Worm (Caenorhabditis elegans) whole organism, L4 larva: ENCODE results near the gene fbxb-41.
"Not testable (repeated sequence)": the region's sequence is repeated elsewhere in the genome, so short reads cannot be mapped to it uniquely, and the experiment has no call there.

Experiments
- F49E8.2 ChIP-seq: sonication (generic microtip); optimal IDR thresholded peaks from 2 replicates; lab custom pipeline; 2016; ENCODE audit warnings: missing compliant biosample characterization, mild to moderate bottlenecking, missing genetic modification characterization, borderline replicate concordance
- Y48G9A.11 ChIP-seq: fragments of 200-800 bp; sonication (Bioruptor generic); IDR thresholded peaks from 2 replicates; pipeline ENCODE4 v1.3.6; 2022; ENCODE audit warnings: missing genetic modification reagents, missing genetic modification characterization, missing compliant biosample characterization
- ceh-28 ChIP-seq: fragments of 150-350 bp; optimal IDR thresholded peaks from 2 replicates; lab custom pipeline; 2014; ENCODE audit warnings: missing biosample characterization, missing genetic modification reagents, missing genetic modification characterization
- cey-2 ChIP-seq: sonication (generic microtip); optimal IDR thresholded peaks from 3 replicates; lab custom pipeline; 2017; ENCODE audit warnings: missing genetic modification characterization, mild to moderate bottlenecking, missing compliant biosample characterization, antibody characterized with exemption, borderline replicate concordance; ENCODE audit not compliant: insufficient read depth
- dmd-6 ChIP-seq: fragments of 200-800 bp; sonication (Bioruptor generic); IDR thresholded peaks from 2 replicates; pipeline ENCODE4 v1.3.6; 2022; ENCODE audit warnings: missing genetic modification reagents, missing genetic modification characterization, missing compliant biosample characterization
- duxl-1 ChIP-seq: sonication (generic microtip); optimal IDR thresholded peaks from 2 replicates; lab custom pipeline; 2016; ENCODE audit warnings: mild to moderate bottlenecking, missing genetic modification characterization, moderate library complexity, missing compliant biosample characterization; ENCODE audit not compliant: poor library complexity
- fkh-10 ChIP-seq: fragments of 150-350 bp; optimal IDR thresholded peaks from 2 replicates; lab custom pipeline; 2014; ENCODE audit warnings: missing biosample characterization, missing genetic modification reagents, missing genetic modification characterization
- gei-8 ChIP-seq: fragments of 200-800 bp; sonication (Bioruptor generic); optimal IDR thresholded peaks from 2 replicates; lab custom pipeline; 2018; ENCODE audit warnings: mild to moderate bottlenecking, missing genetic modification characterization, missing compliant biosample characterization
- hlh-11 ChIP-seq: fragments of 200-800 bp; sonication (Bioruptor generic); optimal IDR thresholded peaks from 2 replicates; lab custom pipeline; 2018; ENCODE audit warnings: mild to moderate bottlenecking, missing genetic modification characterization, missing compliant biosample characterization
- hlh-30 ChIP-seq: sonication (generic microtip); optimal IDR thresholded peaks from 2 replicates; lab custom pipeline; 2017; ENCODE audit warnings: antibody characterized with exemption, mild to moderate bottlenecking, missing genetic modification characterization, missing compliant biosample characterization; ENCODE audit not compliant: insufficient read depth
- lim-7 ChIP-seq: fragments of 200-800 bp; sonication (Bioruptor generic); IDR thresholded peaks from 2 replicates; pipeline ENCODE4 v1.3.6; 2022; ENCODE audit warnings: missing genetic modification characterization, missing compliant biosample characterization
- lin-15B ChIP-seq: fragments of 150-350 bp; sonication (generic microtip); optimal IDR thresholded peaks from 3 replicates; lab custom pipeline; 2014; ENCODE audit warnings: missing biosample characterization, missing genetic modification characterization
- lir-3 ChIP-seq: sonication (generic microtip); optimal IDR thresholded peaks from 2 replicates; lab custom pipeline; 2016; ENCODE audit warnings: mild to moderate bottlenecking, missing genetic modification characterization, missing compliant biosample characterization
- lsy-2 ChIP-seq, 2 experiments: fragments of 150-350 bp in 1 of 2; sonication (generic microtip) in 1 of 2; optimal IDR thresholded peaks; 2 replicates each; lab custom pipeline; 2014 to 2017; ENCODE audit warnings: missing biosample characterization in 2 of 2, missing genetic modification characterization in 2 of 2
- mdl-1 ChIP-seq, 2 experiments: fragments of 150-350 bp in 1 of 2; sonication (generic microtip) in 1 of 2; optimal IDR thresholded peaks; 2 replicates each; lab custom pipeline; 2014 to 2017; ENCODE audit warnings: missing biosample characterization in 2 of 2, missing genetic modification characterization in 2 of 2
- mxl-2 ChIP-seq: fragments of 200-800 bp; sonication (Bioruptor generic); conservative IDR thresholded peaks from 2 replicates; pipeline ENCODE4 v1.3.6; 2022; ENCODE audit warnings: missing genetic modification reagents, missing genetic modification characterization, missing compliant biosample characterization
- nhr-102 ChIP-seq: sonication (generic microtip); optimal IDR thresholded peaks from 2 replicates; lab custom pipeline; 2016; ENCODE audit warnings: mild to moderate bottlenecking, missing genetic modification characterization, moderate library complexity, missing compliant biosample characterization
- nhr-11 ChIP-seq: fragments of 150-350 bp; optimal IDR thresholded peaks from 2 replicates; lab custom pipeline; 2014; ENCODE audit warnings: missing biosample characterization, missing genetic modification characterization
- nhr-41 ChIP-seq: fragments of 200-800 bp; sonication (Bioruptor generic); IDR thresholded peaks from 2 replicates; pipeline ENCODE4 v1.3.6; 2022; ENCODE audit warnings: missing genetic modification reagents, missing genetic modification characterization, missing compliant biosample characterization
- tag-97 ChIP-seq: fragments of 200-800 bp; sonication (Bioruptor generic); IDR thresholded peaks from 2 replicates; pipeline ENCODE4 v1.3.6; 2022; ENCODE audit warnings: missing genetic modification characterization, missing compliant biosample characterization
- tra-1 ChIP-seq: fragments of 200-800 bp; sonication (Bioruptor generic); IDR thresholded peaks from 2 replicates; pipeline ENCODE4 v1.3.6; 2022; ENCODE audit warnings: missing genetic modification reagents, missing genetic modification characterization, missing compliant biosample characterization
- ztf-7 ChIP-seq: fragments of 150-350 bp; optimal IDR thresholded peaks from 2 replicates; lab custom pipeline; 2014; ENCODE audit warnings: missing biosample characterization, missing genetic modification characterization

Gene fbxb-41

DNA sequence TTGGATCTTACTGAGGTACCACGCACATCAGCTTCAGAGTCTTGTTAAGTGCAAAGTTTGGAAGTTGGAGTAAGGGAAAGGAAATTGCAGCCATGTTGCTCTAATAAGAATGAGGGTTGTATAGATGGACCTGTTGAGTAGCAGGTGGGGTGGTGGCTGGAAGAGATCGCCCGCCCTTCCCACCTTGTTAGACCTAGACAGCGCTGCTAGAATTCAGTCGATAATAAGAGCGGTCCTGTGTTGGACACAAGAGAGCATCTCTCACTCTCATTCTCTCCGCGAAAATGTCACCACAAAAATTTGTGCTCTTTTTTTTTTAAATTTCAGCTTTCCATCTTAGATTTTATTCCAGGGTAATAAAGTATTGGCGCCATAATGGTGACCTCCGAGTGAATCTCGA, 40.8 kb downstream of the fbxb-41 start, which contains the start of the genes fbxb-30 and F45D11.5 (continued):
- TF ChIP-seq duxl-1 (tag; lab: Kevin White, UChicago) (no peak), F49E8.2 (tag; lab: Kevin White, UChicago) (no peak)

DNA sequence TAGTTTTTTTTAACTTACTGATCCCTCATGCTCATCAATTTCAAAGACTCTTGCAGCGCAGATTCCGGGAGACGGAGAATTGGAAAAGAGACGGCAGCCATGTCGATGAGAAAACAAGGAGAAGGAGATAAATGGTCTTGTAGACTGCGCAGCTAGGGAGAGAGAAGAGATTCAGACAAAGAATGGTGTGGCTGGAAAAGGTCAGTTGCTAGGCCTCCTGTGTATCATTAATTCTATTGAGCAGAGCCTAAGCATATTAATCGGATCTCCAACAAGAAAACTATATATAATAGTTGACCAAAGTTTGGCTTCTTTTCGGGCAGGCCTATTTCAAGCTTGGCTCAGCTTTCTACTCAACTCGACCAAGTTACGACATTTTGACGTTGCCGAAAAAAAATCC, 42.6 kb downstream of the fbxb-41 start, which contains the start of gene fbxb-29:
TSS of gene fbxb-29 (minus strand) at position 101 of the 400 bp plus-strand sequence.
- TF ChIP-seq fkh-10 (GFP tag; lab: Kevin White, UChicago) (no peak), dmd-6 (no peak), nhr-41 (GFP tag; lab: Robert Waterston, UW) (no peak), Y48G9A.11 (no peak), cey-2 (no peak), mdl-1 (tag; optimal IDR thresholded peaks at IDR 0.05; lab: Kevin White, UChicago) (no peak), ztf-7 (tag; lab: Kevin White, UChicago) (no peak), tra-1 (GFP tag; lab: Robert Waterston, UW) (no peak), hlh-30 (tag; lab: Kevin White, UChicago) (no peak), tag-97 (GFP tag; lab: Robert Waterston, UW) (no peak), lim-7 (GFP tag; lab: Robert Waterston, UW) (no peak), hlh-11 (tag; lab: Kevin White, UChicago) (no peak), nhr-102 (tag; lab: Kevin White, UChicago) (no peak), mxl-2 (GFP tag; lab: Robert Waterston, UW) (no peak), lsy-2 (tag; optimal IDR thresholded peaks at IDR 0.05; lab: Kevin White, UChicago) (no peak)

DNA sequence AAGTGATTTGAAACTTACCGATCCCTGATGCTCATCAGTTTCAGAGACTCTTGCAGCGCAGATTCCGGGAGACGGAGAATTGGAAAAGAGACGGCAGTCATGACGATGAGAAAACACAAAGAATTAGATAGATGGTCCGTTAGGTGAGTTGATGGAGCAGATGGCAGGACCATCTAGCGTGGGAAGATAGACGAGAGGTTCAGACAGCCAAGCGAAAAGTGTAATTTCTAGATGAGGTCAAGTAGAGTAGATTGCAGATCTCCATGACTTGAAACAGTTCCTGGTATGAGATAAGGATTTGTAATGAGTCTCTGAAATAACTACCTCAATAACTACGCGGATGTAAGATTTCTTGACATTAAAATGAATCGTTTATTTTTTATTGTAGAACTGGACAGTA, 46.0 kb downstream of the fbxb-41 start, which contains the start of gene F45D11.11:
TSS of gene F45D11.11 (minus strand) at position 101 of the 400 bp plus-strand sequence.
- TF ChIP-seq lin-15B, ceh-28, nhr-11 (tag; lab: Kevin White, UChicago): not testable (repeated sequence)

DNA sequence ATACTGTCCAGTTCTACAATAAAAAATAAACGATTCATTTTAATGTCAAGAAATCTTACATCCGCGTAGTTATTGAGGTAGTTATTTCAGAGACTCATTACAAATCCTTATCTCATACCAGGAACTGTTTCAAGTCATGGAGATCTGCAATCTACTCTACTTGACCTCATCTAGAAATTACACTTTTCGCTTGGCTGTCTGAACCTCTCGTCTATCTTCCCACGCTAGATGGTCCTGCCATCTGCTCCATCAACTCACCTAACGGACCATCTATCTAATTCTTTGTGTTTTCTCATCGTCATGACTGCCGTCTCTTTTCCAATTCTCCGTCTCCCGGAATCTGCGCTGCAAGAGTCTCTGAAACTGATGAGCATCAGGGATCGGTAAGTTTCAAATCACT, 47.9 kb downstream of the fbxb-41 start, which contains the start of gene F45D11.7:
TSS of gene F45D11.7 (plus strand) at position 301 of the 400 bp plus-strand sequence.
- TF ChIP-seq gei-8 (GFP tag; lab: Kevin White, UChicago); cey-2; lir-3 (tag; lab: Kevin White, UChicago): not testable (repeated sequence)
- TF ChIP-seq, all 104 proteins: peak for 0; not testable (repeated sequence) for 104
